Worm (Caenorhabditis elegans) whole organism, L4/young adult: ENCODE data around the gene cyp-13A8.

Source experiments
- W03F9.2 ChIP-seq: fragments of 150-350 bp; optimal IDR thresholded peaks from 2 replicates; lab custom pipeline; 2014; ENCODE audit warnings: missing biosample characterization, missing genetic modification characterization
- dao-5 ChIP-seq: sonication (generic microtip); optimal IDR thresholded peaks from 2 replicates; lab custom pipeline; 2016; ENCODE audit warnings: missing genotype, missing genetic modification characterization, moderate library complexity, missing compliant biosample characterization

DNA sequence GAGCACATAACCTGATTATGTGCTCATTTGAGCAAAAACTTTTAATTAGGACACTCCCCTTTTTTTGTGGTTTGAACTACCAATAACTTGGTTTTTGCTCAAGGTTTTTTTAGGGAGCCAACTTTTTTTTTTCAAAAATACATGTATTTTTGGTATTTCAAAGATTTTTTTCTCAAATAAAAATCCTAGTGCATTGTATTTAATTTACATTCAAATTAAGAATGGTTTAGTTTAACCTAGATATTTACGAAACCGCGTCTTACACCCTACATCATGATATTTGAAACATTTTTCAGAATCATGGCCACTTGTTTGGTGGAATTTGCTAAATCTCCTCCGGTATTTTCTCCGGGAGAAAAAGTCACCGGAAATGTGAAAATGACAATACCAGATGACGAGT, 27.6 kb upstream of the cyp-13A8 start, which contains the start of gene arrd-5:
- TF ChIP-seq dao-5 (tag; lab: Kevin White, UChicago): no peak
- TF ChIP-seq W03F9.2 (tag; lab: Kevin White, UChicago): no peak
